Worm (Caenorhabditis elegans) whole organism, L1 larva: ENCODE results near the gene F40C5.2.

Experiments
- dpl-1 ChIP-seq, 3 experiments: fragments of 150-350 bp in 2 of 3; sonication (generic microtip) in 1 of 3; optimal IDR thresholded peaks; 2 replicates each; lab custom pipeline; 2014 to 2017; ENCODE audit warnings: missing biosample characterization in 3 of 3, missing genetic modification characterization in 3 of 3, missing genetic modification reagents in 3 of 3
- egl-27 ChIP-seq, 2 experiments: fragments of 150-350 bp in 1 of 2; sonication (generic microtip); optimal IDR thresholded peaks; 3 replicates each; lab custom pipeline; 2017 to 2018; ENCODE audit warnings: missing biosample characterization in 2 of 2, missing genetic modification characterization in 2 of 2, missing genetic modification reagents in 2 of 2
- fos-1 ChIP-seq: fragments of 150-350 bp; optimal IDR thresholded peaks from 2 replicates; lab custom pipeline; 2014; ENCODE audit warnings: missing biosample characterization, missing genetic modification characterization
- lin-13 ChIP-seq: fragments of 150-350 bp; optimal IDR thresholded peaks from 2 replicates; lab custom pipeline; 2014; ENCODE audit warnings: missing biosample characterization, missing genetic modification reagents, missing genetic modification characterization
- lsy-2 ChIP-seq, 2 experiments: fragments of 150-350 bp; optimal IDR thresholded peaks; 2 replicates each; lab custom pipeline; 2014; ENCODE audit warnings: missing biosample characterization in 2 of 2, missing genetic modification characterization in 2 of 2
- nhr-12 ChIP-seq: sonication (generic microtip); optimal IDR thresholded peaks from 2 replicates; lab custom pipeline; 2017; ENCODE audit warnings: missing biosample characterization, missing genetic modification characterization
- nhr-77 ChIP-seq: fragments of 150-350 bp; optimal IDR thresholded peaks from 2 replicates; lab custom pipeline; 2014; ENCODE audit warnings: missing biosample characterization, missing genetic modification characterization
- unc-62 ChIP-seq: fragments of 150-350 bp; optimal IDR thresholded peaks from 2 replicates; lab custom pipeline; 2014; ENCODE audit warnings: missing biosample characterization, missing genetic modification reagents, missing genetic modification characterization
- zag-1 ChIP-seq: fragments of 150-350 bp; optimal IDR thresholded peaks from 2 replicates; lab custom pipeline; 2014; ENCODE audit warnings: missing biosample characterization, missing genetic modification characterization
- ztf-4 ChIP-seq: fragments of 150-350 bp; optimal IDR thresholded peaks from 2 replicates; lab custom pipeline; 2014; ENCODE audit warnings: missing biosample characterization, missing genetic modification characterization

ce11 chrV:3557422-3557821 is 13.4 kb upstream of the F40C5.2 start, which contains the start of gene grl-31:
- TF ChIP-seq dpl-1 (GFP tag; optimal IDR thresholded peaks at IDR 0.05; lab: Kevin White, UChicago), result no peak
- TF ChIP-seq nhr-77, result no peak
- no peak for TF ChIP-seq zag-1
- no peak for TF ChIP-seq fos-1 (tag; lab: Kevin White, UChicago)
- TF ChIP-seq nhr-12, result no peak
- TF ChIP-seq egl-27 (tag; optimal IDR thresholded peaks at IDR 0.05; lab: Kevin White, UChicago), result no peak
- no peak for TF ChIP-seq lin-13 (GFP tag; lab: Kevin White, UChicago)
- no peak for TF ChIP-seq lsy-2 (tag; optimal IDR thresholded peaks at IDR 0.05; lab: Kevin White, UChicago)
- TF ChIP-seq unc-62, result no peak
- TF ChIP-seq ztf-4 (tag; lab: Kevin White, UChicago), result no peak
